Fruit fly (Drosophila melanogaster): ENCODE data around the gene CG34299.

CG34299 gene

dm6 chr3R:30258991-30259351 lies 9.6 kb downstream of the CG34299 start:
- TF ChIP-seq CG11617 (GFP tag; optimal IDR thresholded peaks at IDR 0.05) (no peak), pad (GFP tag; optimal IDR thresholded peaks at IDR 0.05) (no peak), toe (GFP tag; optimal IDR thresholded peaks at IDR 0.05) (no peak), cic (GFP tag; optimal IDR thresholded peaks at IDR 0.05) (no peak), cnc (optimal IDR thresholded peaks at IDR 0.05) (no peak), kay (GFP tag; ENCODE audit: borderline replicate concordance) (no peak), CG14711 (tag; optimal IDR thresholded peaks at IDR 0.05) (no peak), CG1620 (GFP tag; optimal IDR thresholded peaks at IDR 0.05) (no peak), bab1 (GFP tag; optimal IDR thresholded peaks at IDR 0.05) (no peak), CG7101 (tag; optimal IDR thresholded peaks at IDR 0.05) (no peak), Mnt (GFP tag; optimal IDR thresholded peaks at IDR 0.05) (no peak), CG7045 (GFP tag; optimal IDR thresholded peaks at IDR 0.05) (no peak), ovo (GFP tag; optimal IDR thresholded peaks at IDR 0.05) (no peak), Clk (GFP tag; optimal IDR thresholded peaks at IDR 0.05) (no peak), Crg-1 (GFP tag; optimal IDR thresholded peaks at IDR 0.05) (no peak)

- TF ChIP-seq bab1 (GFP tag; optimal IDR thresholded peaks at IDR 0.05) (no peak), Mnt (GFP tag; optimal IDR thresholded peaks at IDR 0.05) (no peak), CG14711 (tag; optimal IDR thresholded peaks at IDR 0.05) (no peak), CG7045 (GFP tag; optimal IDR thresholded peaks at IDR 0.05) (no peak), CG12768 (GFP tag; optimal IDR thresholded peaks at IDR 0.05) (no peak), tj (GFP tag; optimal IDR thresholded peaks at IDR 0.05) (no peak), toe (GFP tag; optimal IDR thresholded peaks at IDR 0.05) (no peak), CG33017 (tag; optimal IDR thresholded peaks at IDR 0.05) (no peak), Clk (GFP tag; optimal IDR thresholded peaks at IDR 0.05) (no peak), CG1620 (GFP tag; optimal IDR thresholded peaks at IDR 0.05) (no peak), kay (GFP tag; ENCODE audit: borderline replicate concordance) (no peak), pad (GFP tag; optimal IDR thresholded peaks at IDR 0.05) (no peak)
Observed at dm6 chr3R:30259561-30259960, 10.2 kb downstream of the CG34299 start.

- TF ChIP-seq tj (GFP tag; optimal IDR thresholded peaks at IDR 0.05) (peak; percentile 10), pad (GFP tag; optimal IDR thresholded peaks at IDR 0.05) (no peak)
Observed at dm6 chr3R:30261838-30262237, 12.5 kb downstream of the CG34299 start.

dm6 chr3R:30263708-30264107 lies 14.3 kb downstream of the CG34299 start:
- TF ChIP-seq CG7101 (tag; optimal IDR thresholded peaks at IDR 0.05) (no peak), Hr96 (GFP tag; optimal IDR thresholded peaks at IDR 0.05) (no peak), CG11617 (GFP tag; optimal IDR thresholded peaks at IDR 0.05) (no peak), CG14711 (tag; optimal IDR thresholded peaks at IDR 0.05) (no peak), Clk (GFP tag; optimal IDR thresholded peaks at IDR 0.05) (no peak), tj (GFP tag; optimal IDR thresholded peaks at IDR 0.05) (no peak), pad (GFP tag; optimal IDR thresholded peaks at IDR 0.05) (no peak), toe (GFP tag; optimal IDR thresholded peaks at IDR 0.05) (no peak)

dm6 chr3R:30264671-30265282 lies 15.4 kb downstream of the CG34299 start:
- no peak for TF ChIP-seq kay (GFP tag; ENCODE audit: borderline replicate concordance)
- TF ChIP-seq CG7045 (GFP tag; optimal IDR thresholded peaks at IDR 0.05): no peak
- no peak for TF ChIP-seq Clk (GFP tag; optimal IDR thresholded peaks at IDR 0.05)
- no peak for TF ChIP-seq CG7101 (tag; optimal IDR thresholded peaks at IDR 0.05)
- no peak for TF ChIP-seq bab1 (GFP tag; optimal IDR thresholded peaks at IDR 0.05)
- no peak for TF ChIP-seq Mnt (GFP tag; optimal IDR thresholded peaks at IDR 0.05)
- TF ChIP-seq pad (GFP tag; optimal IDR thresholded peaks at IDR 0.05): no peak
- TF ChIP-seq Hr96 (GFP tag; optimal IDR thresholded peaks at IDR 0.05): no peak
- TF ChIP-seq cic (GFP tag; optimal IDR thresholded peaks at IDR 0.05): no peak
- TF ChIP-seq cnc (optimal IDR thresholded peaks at IDR 0.05): no peak
- no peak for TF ChIP-seq Crg-1 (GFP tag; optimal IDR thresholded peaks at IDR 0.05)
- TF ChIP-seq CG1620 (GFP tag; optimal IDR thresholded peaks at IDR 0.05): no peak
- no peak for TF ChIP-seq ovo (GFP tag; optimal IDR thresholded peaks at IDR 0.05)
- no peak for TF ChIP-seq CG14711 (tag; optimal IDR thresholded peaks at IDR 0.05)
- TF ChIP-seq CG5204 (GFP tag; optimal IDR thresholded peaks at IDR 0.05): no peak

- TF ChIP-seq Mnt (GFP tag; optimal IDR thresholded peaks at IDR 0.05): no peak
- TF ChIP-seq kay (GFP tag; ENCODE audit: borderline replicate concordance): no peak
- no peak for TF ChIP-seq Crg-1 (GFP tag; optimal IDR thresholded peaks at IDR 0.05)
- no peak for TF ChIP-seq Hr96 (GFP tag; optimal IDR thresholded peaks at IDR 0.05)
- TF ChIP-seq cnc (optimal IDR thresholded peaks at IDR 0.05): no peak
- TF ChIP-seq pad (GFP tag; optimal IDR thresholded peaks at IDR 0.05): no peak
- TF ChIP-seq cic (GFP tag; optimal IDR thresholded peaks at IDR 0.05): no peak
- TF ChIP-seq CG5204 (GFP tag; optimal IDR thresholded peaks at IDR 0.05): peak; percentile 45
- TF ChIP-seq ovo (GFP tag; optimal IDR thresholded peaks at IDR 0.05): no peak
- TF ChIP-seq CG1620 (GFP tag; optimal IDR thresholded peaks at IDR 0.05): no peak
- TF ChIP-seq CG7101 (tag; optimal IDR thresholded peaks at IDR 0.05): peak; percentile 14
- peak; percentile 40 for TF ChIP-seq CG12768 (GFP tag; optimal IDR thresholded peaks at IDR 0.05)
- no peak for TF ChIP-seq bab1 (GFP tag; optimal IDR thresholded peaks at IDR 0.05)
- TF ChIP-seq tj (GFP tag; optimal IDR thresholded peaks at IDR 0.05): no peak
- TF ChIP-seq Clk (GFP tag; optimal IDR thresholded peaks at IDR 0.05): no peak
- TF ChIP-seq CG7045 (GFP tag; optimal IDR thresholded peaks at IDR 0.05): peak; percentile 18
- TF ChIP-seq CG14711 (tag; optimal IDR thresholded peaks at IDR 0.05): peak; percentile 11
- no peak for TF ChIP-seq CG11617 (GFP tag; optimal IDR thresholded peaks at IDR 0.05)
- peak; percentile 23 for TF ChIP-seq toe (GFP tag; optimal IDR thresholded peaks at IDR 0.05)
- TF ChIP-seq CG33017 (tag; optimal IDR thresholded peaks at IDR 0.05): peak; percentile 29
Observed at dm6 chr3R:30265420-30265819, 16.0 kb downstream of the CG34299 start.

DNA sequence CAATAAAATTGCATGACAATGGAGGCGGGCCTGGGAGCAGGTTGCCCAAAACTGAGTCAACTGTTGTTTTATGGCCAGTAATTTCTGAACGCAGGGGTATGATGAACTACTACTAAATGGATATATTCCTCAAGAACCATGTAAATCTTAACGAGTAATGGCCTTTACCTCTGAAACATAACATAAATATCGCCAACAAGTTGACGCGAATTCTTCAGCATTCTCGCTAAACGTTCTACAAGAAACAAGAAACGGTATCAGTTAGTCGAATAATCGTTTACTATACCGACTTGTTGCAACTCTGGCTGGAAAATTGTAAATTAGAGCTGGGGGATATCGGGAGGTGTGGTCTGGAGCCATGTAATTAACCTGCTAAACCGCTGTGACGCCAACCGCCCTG lies 19.4 kb downstream of the CG34299 start:
- no peak for TF ChIP-seq CG12768 (GFP tag; optimal IDR thresholded peaks at IDR 0.05)
- no peak for TF ChIP-seq cic (GFP tag; optimal IDR thresholded peaks at IDR 0.05)
- no peak for TF ChIP-seq Mnt (GFP tag; optimal IDR thresholded peaks at IDR 0.05)
- TF ChIP-seq CG1620 (GFP tag; optimal IDR thresholded peaks at IDR 0.05): no peak
- TF ChIP-seq toe (GFP tag; optimal IDR thresholded peaks at IDR 0.05): no peak
